Fruit fly (Drosophila melanogaster): ENCODE measurements around the gene CG5282.
A peak's percentile ranks its signal among the peaks of the same experiment; 100 is the strongest.

The CG5282 gene

DNA sequence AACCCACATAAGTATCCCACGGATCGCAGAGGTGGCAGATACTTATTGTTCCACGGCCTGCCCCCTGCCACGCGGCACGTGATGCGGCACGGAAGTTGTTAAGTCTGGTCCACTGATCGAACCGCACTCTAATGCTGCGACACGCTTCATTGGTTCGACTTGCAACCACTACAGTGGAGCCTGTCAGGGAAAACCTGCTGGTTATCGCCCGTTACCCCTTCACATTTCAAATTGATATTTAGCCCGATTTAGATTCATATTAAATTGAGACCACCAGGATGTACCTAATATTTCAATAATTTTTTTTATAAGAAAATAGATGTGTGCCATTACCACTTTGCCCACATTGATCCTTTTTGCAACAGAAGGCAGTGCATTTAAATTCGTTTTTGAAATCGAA is 21.5 kb upstream of the CG5282 start (continued):
- peak; percentile 54 for TF ChIP-seq phol (tag; optimal IDR thresholded peaks at IDR 0.05)
- peak; percentile 87 for TF ChIP-seq grau (tag; optimal IDR thresholded peaks at IDR 0.05)
- no peak for TF ChIP-seq Chrac-16 (GFP tag; optimal IDR thresholded peaks at IDR 0.05)
- no peak for TF ChIP-seq wor (GFP tag; IDR thresholded peaks at IDR 0.05)
- peak; percentile 9 for TF ChIP-seq CG2875 (GFP tag; optimal IDR thresholded peaks at IDR 0.05)
- no peak for TF ChIP-seq BtbVII (GFP tag; optimal IDR thresholded peaks at IDR 0.05)
- no peak for TF ChIP-seq gt (GFP tag; IDR thresholded peaks at IDR 0.05)
- TF ChIP-seq Gug (GFP tag; IDR thresholded peaks at IDR 0.05): peak; percentile 21; the same call in 1 of the 4 replicates
- TF ChIP-seq CoRest (tag; optimal IDR thresholded peaks at IDR 0.05): peak; percentile 26
- no peak for TF ChIP-seq CG2202 (tag; optimal IDR thresholded peaks at IDR 0.05)
- TF ChIP-seq tgo (GFP tag; IDR thresholded peaks at IDR 0.05): peak; percentile 30; the same call in 1 of the 3 replicates
- peak; percentile 9 for TF ChIP-seq Hsf (GFP tag; optimal IDR thresholded peaks at IDR 0.05)
- TF ChIP-seq CG16813 (GFP tag; IDR thresholded peaks at IDR 0.05; ENCODE audit: partially characterized antibody): 0 out of 3 replicates have a peak, but pooled peaks have one; percentile 21
- peak; percentile 16; the same call in 1 of the 2 replicates for TF ChIP-seq lmd (GFP tag; IDR thresholded peaks at IDR 0.05)
- TF ChIP-seq CG10959 (GFP tag; IDR thresholded peaks at IDR 0.05): peak; percentile 43; the same call in 1 of the 2 replicates
- TF ChIP-seq CG14667 (GFP tag; IDR thresholded peaks at IDR 0.05): 0 out of 2 replicates have a peak, but pooled peaks have one; percentile 11
- TF ChIP-seq CG6689 (GFP tag; IDR thresholded peaks at IDR 0.05): peak; percentile 36; the same call in 1 of the 2 replicates
- peak; percentile 70 for TF ChIP-seq sens (GFP tag)
- peak; percentile 42 for TF ChIP-seq CG18262 (tag; optimal IDR thresholded peaks at IDR 0.05)
- TF ChIP-seq CG12155 (GFP tag; optimal IDR thresholded peaks at IDR 0.05): no peak
- TF ChIP-seq CG8924 (tag; optimal IDR thresholded peaks at IDR 0.05): no peak
- peak; percentile 38 for TF ChIP-seq unpg (GFP tag; optimal IDR thresholded peaks at IDR 0.05)
- no peak for TF ChIP-seq CG2129 (GFP tag; IDR thresholded peaks at IDR 0.05; ENCODE audit: partially characterized antibody)
- peak; percentile 12 for TF ChIP-seq chn (GFP tag; optimal IDR thresholded peaks at IDR 0.05)
- TF ChIP-seq sim (GFP tag; IDR thresholded peaks at IDR 0.05): 0 out of 2 replicates have a peak, but pooled peaks have one; percentile 17
- peak; percentile 70 for TF ChIP-seq dmrt11E (tag; optimal IDR thresholded peaks at IDR 0.05)
- TF ChIP-seq CG5180 (GFP tag; optimal IDR thresholded peaks at IDR 0.05): peak; percentile 79
- peak; percentile 32 for TF ChIP-seq CG15696 (tag; optimal IDR thresholded peaks at IDR 0.05)
- TF ChIP-seq Hr78 (GFP tag; optimal IDR thresholded peaks at IDR 0.05): no peak
- TF ChIP-seq CG4424 (GFP tag; optimal IDR thresholded peaks at IDR 0.05): peak; percentile 25
- TF ChIP-seq vvl (GFP tag; IDR thresholded peaks at IDR 0.05): peak; percentile 38; the same call in 1 of the 2 replicates
- TF ChIP-seq Antp (GFP tag; optimal IDR thresholded peaks at IDR 0.05): peak; percentile 1
- peak; percentile 55 for TF ChIP-seq Med (GFP tag)
- TF ChIP-seq CG32772 (GFP tag; IDR thresholded peaks at IDR 0.05): 0 out of 2 replicates have a peak, but pooled peaks have one; percentile 22
- TF ChIP-seq bsh (GFP tag; optimal IDR thresholded peaks at IDR 0.05): peak in 1 of 2 experiments; percentile 43
- TF ChIP-seq dpn (GFP tag; optimal IDR thresholded peaks at IDR 0.05): peak in 1 of 2 experiments; percentile 22

dm6 chr3L:20446030-20446429 is 20.2 kb upstream of the CG5282 start:
- peak; percentile 34 for TF ChIP-seq Med (GFP tag)
- TF ChIP-seq ken (GFP tag; IDR thresholded peaks at IDR 0.05): 0 out of 3 replicates have a peak, but pooled peaks have one; percentile 13
- no peak for TF ChIP-seq CG12744 (GFP tag; optimal IDR thresholded peaks at IDR 0.05)

All from whole organism, embryonic.